Fruit fly (Drosophila melanogaster) whole organism, embryonic: ENCODE measurements around the gene Dmtn.

Experiments used
- Ada2b ChIP-seq: fragments of 200-800 bp; sonication (Bioruptor generic); IDR thresholded peaks from 2 replicates; pipeline ENCODE4 v1.3.6; 2022; ENCODE audit warnings: missing biosample characterization, missing genetic modification characterization
- CG11696 ChIP-seq: fragments of 200-800 bp; sonication (Bioruptor generic); IDR thresholded peaks from 2 replicates; pipeline ENCODE4 v1.3.6; 2022; ENCODE audit warnings: missing biosample characterization, missing genetic modification characterization
- CG12155 ChIP-seq: fragments of 200-800 bp; sonication (Bioruptor generic); optimal IDR thresholded peaks from 3 replicates; lab custom pipeline; 2016; ENCODE audit warnings: missing biosample characterization, missing genetic modification characterization
- CG1233 ChIP-seq: fragments of 200-800 bp; sonication (Bioruptor generic); optimal IDR thresholded peaks from 4 replicates; lab custom pipeline; 2018; ENCODE audit warnings: missing biosample characterization, mild to moderate bottlenecking, missing genetic modification characterization
- CG13775 ChIP-seq: fragments of 200-800 bp; sonication (Bioruptor generic); optimal IDR thresholded peaks from 3 replicates; lab custom pipeline; 2017; ENCODE audit warnings: missing biosample characterization, mild to moderate bottlenecking, missing genetic modification characterization
- CG16815 ChIP-seq: fragments of 200-800 bp; sonication (Bioruptor generic); optimal IDR thresholded peaks from 3 replicates; lab custom pipeline; 2017; ENCODE audit warnings: missing biosample characterization, mild to moderate bottlenecking, missing genetic modification characterization
- CG17568 ChIP-seq: fragments of 200-800 bp; sonication (Bioruptor generic); optimal IDR thresholded peaks from 2 replicates; lab custom pipeline; 2018; ENCODE audit warnings: missing biosample characterization, mild to moderate bottlenecking, missing genetic modification characterization, moderate library complexity
- CG17802 ChIP-seq: fragments of 200-800 bp; sonication (Bioruptor generic); optimal IDR thresholded peaks from 2 replicates; lab custom pipeline; 2018; ENCODE audit warnings: missing biosample characterization, mild to moderate bottlenecking, missing genetic modification characterization, moderate library complexity
- CG1832 ChIP-seq: fragments of 200-800 bp; sonication (Bioruptor generic); optimal IDR thresholded peaks from 2 replicates; lab custom pipeline; 2017; ENCODE audit warnings: missing biosample characterization, mild to moderate bottlenecking, missing genetic modification characterization, inconsistent platforms
- CG31365 ChIP-seq: fragments of 200-800 bp; sonication (Bioruptor generic); optimal IDR thresholded peaks from 2 replicates; lab custom pipeline; 2018; ENCODE audit warnings: missing biosample characterization, mild to moderate bottlenecking, missing genetic modification characterization
- CG31441 ChIP-seq: fragments of 200-800 bp; sonication (Bioruptor generic); IDR thresholded peaks from 2 replicates; pipeline ENCODE4 v1.3.6; 2022; ENCODE audit warnings: missing biosample characterization, missing genetic modification characterization
- CG3726 ChIP-seq: fragments of 200-800 bp; sonication (Bioruptor generic); IDR thresholded peaks from 3 replicates; pipeline ENCODE4, ENCODE4 v1.3.6; 2022; ENCODE audit warnings: missing biosample characterization, missing genetic modification characterization
- CG4360 ChIP-seq: fragments of 200-800 bp; sonication (Bioruptor generic); IDR thresholded peaks from 2 replicates; pipeline ENCODE4 v1.3.6; 2022; ENCODE audit warnings: missing biosample characterization, missing genetic modification characterization
- CG6175 ChIP-seq: fragments of 200-800 bp; sonication (Bioruptor generic); IDR thresholded peaks from 3 replicates; pipeline ENCODE4 v1.3.6; 2022; ENCODE audit warnings: missing biosample characterization, missing genetic modification characterization
- CG6254 ChIP-seq: fragments of 200-800 bp; sonication (Bioruptor generic); optimal IDR thresholded peaks from 3 replicates; lab custom pipeline; 2017; ENCODE audit warnings: mild to moderate bottlenecking, missing biosample characterization, missing genetic modification reagents, missing genetic modification characterization
- CG6654 ChIP-seq: fragments of 200-800 bp; sonication (Bioruptor generic); optimal IDR thresholded peaks from 2 replicates; lab custom pipeline; 2017; ENCODE audit warnings: missing biosample characterization, mild to moderate bottlenecking, missing genetic modification characterization
- CG7839 ChIP-seq: fragments of 200-800 bp; sonication (Bioruptor generic); optimal IDR thresholded peaks from 3 replicates; lab custom pipeline; 2018; ENCODE audit warnings: missing biosample characterization, mild to moderate bottlenecking, missing genetic modification characterization, moderate library complexity
- CG8478 ChIP-seq: fragments of >200 bp; optimal IDR thresholded peaks from 2 replicates; lab custom pipeline; 2018
- Camta ChIP-seq: fragments of 200-800 bp; sonication (Bioruptor generic); optimal IDR thresholded peaks from 2 replicates; lab custom pipeline; 2016; ENCODE audit warnings: missing biosample characterization, missing genetic modification characterization
- D19A ChIP-seq: fragments of 200-800 bp; optimal IDR thresholded peaks from 3 replicates; lab custom pipeline; 2019; ENCODE audit warnings: missing biosample characterization, mild to moderate bottlenecking, missing genetic modification characterization, moderate library complexity
- D19B ChIP-seq: fragments of 200-800 bp; sonication (Bioruptor generic); optimal IDR thresholded peaks from 2 replicates; lab custom pipeline; 2017; ENCODE audit warnings: missing biosample characterization, mild to moderate bottlenecking, missing genetic modification characterization
- Deaf1 ChIP-seq: fragments of 200-800 bp; optimal IDR thresholded peaks from 3 replicates; lab custom pipeline; 2019; ENCODE audit warnings: missing biosample characterization, mild to moderate bottlenecking, missing genetic modification characterization, moderate library complexity
- Dek ChIP-seq: fragments of 200-800 bp; sonication (Bioruptor generic); optimal IDR thresholded peaks from 3 replicates; lab custom pipeline; 2019; ENCODE audit warnings: missing biosample characterization, mild to moderate bottlenecking, missing genetic modification characterization, moderate library complexity
- GATAe ChIP-seq: fragments of 200-800 bp; sonication (Bioruptor generic); conservative IDR thresholded peaks from 2 replicates; pipeline ENCODE4 v1.3.6; 2022; ENCODE audit warnings: missing biosample characterization, missing genetic modification characterization
- Hey ChIP-seq: fragments of 200-800 bp; sonication (Bioruptor generic); optimal IDR thresholded peaks from 3 replicates; lab custom pipeline; 2018; ENCODE audit warnings: missing biosample characterization, mild to moderate bottlenecking, missing genetic modification characterization
- Lhr ChIP-seq: fragments of 200-800 bp; sonication (Bioruptor generic); optimal IDR thresholded peaks from 3 replicates; lab custom pipeline; 2017; ENCODE audit warnings: mild to moderate bottlenecking, missing biosample characterization, missing genetic modification reagents, missing genetic modification characterization
- Oaz ChIP-seq: fragments of 200-800 bp; sonication (Bioruptor generic); IDR thresholded peaks from 2 replicates; pipeline ENCODE4 v1.3.6; 2022; ENCODE audit warnings: missing biosample characterization, missing genetic modification characterization
- Ptx1 ChIP-seq: fragments of 200-800 bp; sonication (Bioruptor generic); IDR thresholded peaks from 2 replicates; pipeline ENCODE4 v1.3.6; 2022; ENCODE audit warnings: missing biosample characterization, missing genetic modification characterization
- Scr ChIP-seq: fragments of 200-800 bp; sonication (Bioruptor generic); IDR thresholded peaks from 2 replicates; pipeline ENCODE4 v1.3.6; 2022; ENCODE audit warnings: missing biosample characterization, missing genetic modification characterization; ENCODE audit not compliant: partially characterized antibody
- abd-A ChIP-seq: fragments of 200-800 bp; sonication (Bioruptor generic); optimal IDR thresholded peaks from 3 replicates; lab custom pipeline; 2019; ENCODE audit warnings: missing biosample characterization, mild to moderate bottlenecking, missing genetic modification characterization, moderate library complexity
- bcd ChIP-seq: fragments of 200-800 bp; sonication (Bioruptor generic); optimal IDR thresholded peaks from 2 replicates; lab custom pipeline; 2017; ENCODE audit warnings: missing biosample characterization, mild to moderate bottlenecking, missing genetic modification characterization
- bsh ChIP-seq, 2 experiments: fragments of 200-800 bp; sonication (Bioruptor generic); optimal IDR thresholded peaks; 2 replicates each; lab custom pipeline; 2017 to 2018; ENCODE audit warnings: mild to moderate bottlenecking in 2 of 2, missing biosample characterization in 2 of 2, missing genetic modification characterization in 2 of 2, moderate library complexity in 1 of 2
- cato ChIP-seq: fragments of 200-800 bp; sonication (Bioruptor generic); optimal IDR thresholded peaks from 2 replicates; lab custom pipeline; 2016; ENCODE audit warnings: missing biosample characterization, missing genetic modification characterization, borderline replicate concordance
- caup ChIP-seq: fragments of 200-800 bp; sonication (Bioruptor generic); optimal IDR thresholded peaks from 3 replicates; lab custom pipeline; 2017; ENCODE audit warnings: missing biosample characterization, mild to moderate bottlenecking, missing genetic modification characterization, moderate library complexity; ENCODE audit not compliant: severe bottlenecking
- crp ChIP-seq, 2 experiments: fragments of 200-800 bp; sonication (Bioruptor generic); optimal IDR thresholded peaks; 2 replicates in 1 of 2; 3 replicates in 1 of 2; lab custom pipeline; 2017; ENCODE audit warnings: missing biosample characterization in 2 of 2, missing genetic modification characterization in 2 of 2, mild to moderate bottlenecking in 1 of 2, moderate library complexity in 1 of 2
- dmrt11E ChIP-seq: fragments of 200-800 bp; sonication (Bioruptor generic); optimal IDR thresholded peaks from 3 replicates; lab custom pipeline; 2018; ENCODE audit warnings: missing biosample characterization, mild to moderate bottlenecking, missing genetic modification characterization, moderate library complexity
- ftz-f1 ChIP-seq: fragments of 200-800 bp; sonication (Bioruptor generic); optimal IDR thresholded peaks from 2 replicates; lab custom pipeline; 2016; ENCODE audit warnings: missing biosample characterization, missing genetic modification characterization
- gsb ChIP-seq: fragments of 200-800 bp; sonication (Bioruptor generic); IDR thresholded peaks from 2 replicates; pipeline ENCODE4 v1.3.6; 2022; ENCODE audit warnings: missing biosample characterization, missing genetic modification characterization
- hkb ChIP-seq, 2 experiments: fragments of 200-800 bp in 1 of 2; fragments of >200 bp in 1 of 2; sonication (Bioruptor generic) in 1 of 2; IDR thresholded peaks in 1 of 2; optimal IDR thresholded peaks in 1 of 2; 2 replicates each; pipeline versions ENCODE4 v1.3.6 to Lab custom; 2017 to 2022; ENCODE audit warnings: missing biosample characterization in 1 of 2, missing genetic modification characterization in 1 of 2
- kah ChIP-seq: fragments of 200-800 bp; sonication (Bioruptor generic); optimal IDR thresholded peaks from 2 replicates; lab custom pipeline; 2018; ENCODE audit warnings: missing biosample characterization, mild to moderate bottlenecking, missing genetic modification characterization
- nau ChIP-seq: fragments of 200-800 bp; sonication (Bioruptor generic); optimal IDR thresholded peaks from 3 replicates; lab custom pipeline; 2017; ENCODE audit warnings: missing biosample characterization, mild to moderate bottlenecking, missing genetic modification characterization, missing genetic modification reagents
- pnt ChIP-seq: fragments of 200-800 bp; sonication (Bioruptor generic); optimal IDR thresholded peaks from 3 replicates; lab custom pipeline; 2016; ENCODE audit warnings: missing biosample characterization, missing genetic modification characterization
- salm ChIP-seq: fragments of 200-800 bp; sonication (Bioruptor generic); optimal IDR thresholded peaks from 2 replicates; lab custom pipeline; 2018; ENCODE audit warnings: missing biosample characterization, mild to moderate bottlenecking, missing genetic modification characterization
- schlank ChIP-seq: fragments of 200-800 bp; sonication (Bioruptor generic); optimal IDR thresholded peaks from 2 replicates; lab custom pipeline; 2018; ENCODE audit warnings: missing biosample characterization, mild to moderate bottlenecking, missing genetic modification characterization
- sd ChIP-seq: fragments of 200-800 bp; sonication (Bioruptor generic); optimal IDR thresholded peaks from 3 replicates; lab custom pipeline; 2018; ENCODE audit warnings: missing biosample characterization, mild to moderate bottlenecking, missing genetic modification characterization, moderate library complexity
- sqz ChIP-seq: fragments of 200-800 bp; sonication (Bioruptor generic); optimal IDR thresholded peaks from 3 replicates; lab custom pipeline; 2018; ENCODE audit warnings: missing biosample characterization, mild to moderate bottlenecking, missing genetic modification characterization
- wek ChIP-seq: fragments of 200-800 bp; sonication (Bioruptor generic); optimal IDR thresholded peaks from 3 replicates; lab custom pipeline; 2018; ENCODE audit warnings: missing biosample characterization, mild to moderate bottlenecking, missing genetic modification characterization, moderate library complexity
- zf30C ChIP-seq: fragments of 200-800 bp; sonication (Bioruptor generic); optimal IDR thresholded peaks from 3 replicates; lab custom pipeline; 2018; ENCODE audit warnings: missing biosample characterization, mild to moderate bottlenecking, missing genetic modification characterization

The Dmtn gene

DNA sequence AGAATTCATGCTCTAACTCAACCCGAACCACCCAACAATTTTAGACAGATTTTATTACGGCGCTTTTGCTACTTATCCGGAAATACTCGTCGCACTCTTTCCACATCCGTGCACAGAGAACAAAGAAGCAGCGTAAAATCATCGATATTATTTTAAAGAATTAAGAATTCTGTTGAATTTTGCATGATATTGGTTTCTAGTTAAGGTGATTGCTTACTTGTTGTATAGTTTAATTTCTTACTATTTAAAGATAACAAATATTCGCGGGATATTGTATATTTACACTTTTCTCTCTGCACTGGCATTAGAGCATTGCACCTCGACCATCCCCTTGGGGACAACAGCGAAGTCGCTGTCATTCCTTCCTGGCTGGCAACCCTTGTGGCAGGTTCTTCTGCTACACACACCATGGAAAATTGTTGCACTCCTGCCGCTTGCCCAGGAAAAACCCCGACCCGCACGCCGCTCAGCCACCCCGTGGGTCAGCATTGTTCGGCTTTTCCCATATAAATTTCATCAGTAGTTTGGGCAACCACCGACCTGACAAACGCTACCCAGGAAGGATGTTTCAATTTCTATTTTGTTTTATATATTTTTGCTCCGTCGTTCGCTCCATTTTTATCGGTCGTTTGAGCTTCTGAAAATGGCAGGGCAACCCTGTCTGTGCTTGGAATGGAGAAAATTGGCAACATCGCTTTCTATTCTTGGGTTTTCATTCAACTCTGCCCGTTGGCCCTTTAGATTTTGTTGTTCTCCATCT is 22.1 kb upstream of the Dmtn start (continued):
- no peak for TF ChIP-seq crp (GFP tag; optimal IDR thresholded peaks at IDR 0.05; lab: Kevin White, UChicago)
- TF ChIP-seq gsb (GFP tag; lab: Robert Waterston, UW) = no peak
- TF ChIP-seq pnt = peak; percentile 63
- peak; percentile 74 for TF ChIP-seq CG6254
- TF ChIP-seq CG7839 (tag; lab: Kevin White, UChicago) = peak; percentile 72
- peak; percentile 27 to 83 for TF ChIP-seq bsh (GFP tag; optimal IDR thresholded peaks at IDR 0.05; lab: Kevin White, UChicago)
- peak; percentile 85 for TF ChIP-seq Ptx1
- TF ChIP-seq nau (GFP tag; lab: Kevin White, UChicago) = peak; percentile 66
- TF ChIP-seq CG8478 (lab: Kevin White, UChicago) = no peak
- TF ChIP-seq D19A = peak; percentile 65
- TF ChIP-seq cato = no peak
- no peak for TF ChIP-seq sqz (GFP tag; lab: Kevin White, UChicago)
- peak; percentile 73 for TF ChIP-seq Ada2b (GFP tag; lab: Robert Waterston, UW)
- TF ChIP-seq CG12155 (GFP tag; lab: Kevin White, UChicago) = peak; percentile 22
- TF ChIP-seq hkb (optimal IDR thresholded peaks at IDR 0.05; lab: Kevin White, UChicago) = no peak
- TF ChIP-seq hkb (GFP tag; IDR thresholded peaks at IDR 0.05; lab: Robert Waterston, UW) = peak; percentile 85
- TF ChIP-seq CG11696 (GFP tag; lab: Robert Waterston, UW) = no peak
- TF ChIP-seq caup (GFP tag; lab: Kevin White, UChicago) = peak; percentile 44
- TF ChIP-seq CG1832 (GFP tag; lab: Kevin White, UChicago) = no peak
- no peak for TF ChIP-seq ftz-f1 (GFP tag; lab: Kevin White, UChicago)
- no peak for TF ChIP-seq CG31365
- no peak for TF ChIP-seq CG17568
- peak; percentile 72 for TF ChIP-seq CG31441
- peak; percentile 8 for TF ChIP-seq zf30C (GFP tag; lab: Kevin White, UChicago)
- no peak for TF ChIP-seq schlank (tag; lab: Kevin White, UChicago)
- TF ChIP-seq Scr = no peak
- peak; percentile 36 for TF ChIP-seq Lhr (GFP tag; lab: Kevin White, UChicago)
- peak; percentile 44 for TF ChIP-seq salm
- TF ChIP-seq CG6654 = no peak
- peak; percentile 69 for TF ChIP-seq bcd (GFP tag; lab: Kevin White, UChicago)
- TF ChIP-seq CG17802 = peak; percentile 47
- no peak for TF ChIP-seq Oaz
- TF ChIP-seq Camta (GFP tag; lab: Kevin White, UChicago) = peak; percentile 43
- TF ChIP-seq CG4360 = no peak
- peak; percentile 89 for TF ChIP-seq abd-A (tag; lab: Kevin White, UChicago)
- TF ChIP-seq sd = peak; percentile 13
- peak; percentile 62 for TF ChIP-seq dmrt11E (tag; lab: Kevin White, UChicago)
- no peak for TF ChIP-seq GATAe (GFP tag; lab: Robert Waterston, UW)
- TF ChIP-seq CG13775 (GFP tag; lab: Kevin White, UChicago) = peak; percentile 68
- TF ChIP-seq CG6175 (GFP tag; lab: Robert Waterston, UW) = no peak
- TF ChIP-seq CG1233 (GFP tag; lab: Kevin White, UChicago) = peak; percentile 49
- peak; percentile 41 for TF ChIP-seq kah (GFP tag; lab: Kevin White, UChicago)
- no peak for TF ChIP-seq D19B
- peak; percentile 51 for TF ChIP-seq CG16815
- no peak for TF ChIP-seq CG3726 (GFP tag; lab: Robert Waterston, UW)
- peak; percentile 25 for TF ChIP-seq Dek
- TF ChIP-seq Hey (tag; lab: Kevin White, UChicago) = peak; percentile 55
- TF ChIP-seq wek (GFP tag; lab: Kevin White, UChicago) = no peak
- peak; percentile 21 for TF ChIP-seq Deaf1 (tag; lab: Kevin White, UChicago)
